Fruit fly (Drosophila melanogaster): ENCODE data around the gene Mkrn1.
A peak's percentile ranks its signal among the peaks of the same experiment; 100 is the strongest.

Mkrn1 gene

dm6 chr3L:21483837-21484236 is 49.7 kb downstream of the Mkrn1 start (continued):
- TF ChIP-seq Xrp1 (GFP tag; IDR thresholded peaks at IDR 0.05) (0 out of 2 replicates have a peak, but pooled peaks have one; percentile 24), NC2β (GFP tag; optimal IDR thresholded peaks at IDR 0.05) (peak; percentile 29), bsh (GFP tag; optimal IDR thresholded peaks at IDR 0.05) (peak in 1 of 2 experiments; percentile 7), CG17328 (GFP tag; IDR thresholded peaks at IDR 0.05) (no peak), so (GFP tag; IDR thresholded peaks at IDR 0.05) (no peak), CG4820 (GFP tag; optimal IDR thresholded peaks at IDR 0.05) (peak; percentile 19), CG12236 (GFP tag; optimal IDR thresholded peaks at IDR 0.05) (no peak), sug (tag; optimal IDR thresholded peaks at IDR 0.05) (peak; percentile 61), gsb-n (tag; optimal IDR thresholded peaks at IDR 0.05) (no peak), pho (GFP tag; optimal IDR thresholded peaks at IDR 0.05) (peak; percentile 25), CG2116 (GFP tag; optimal IDR thresholded peaks at IDR 0.05) (peak; percentile 68), Trl (optimal IDR thresholded peaks at IDR 0.05) (no peak), Trl (GFP tag; optimal IDR thresholded peaks at IDR 0.05) (peak; percentile 9), kay (GFP tag; optimal IDR thresholded peaks at IDR 0.05) (no peak), dpn (GFP tag; optimal IDR thresholded peaks at IDR 0.05) (peak; percentile 16 to 46), Hmr (GFP tag; optimal IDR thresholded peaks at IDR 0.05) (peak; percentile 84), gcm2 (GFP tag; optimal IDR thresholded peaks at IDR 0.05) (no peak), CrebB (tag; optimal IDR thresholded peaks at IDR 0.05) (no peak), CG14965 (GFP tag; optimal IDR thresholded peaks at IDR 0.05; ENCODE audit: borderline replicate concordance) (peak; percentile 30), pnt (GFP tag; optimal IDR thresholded peaks at IDR 0.05) (peak; percentile 26), Myb (GFP tag; optimal IDR thresholded peaks at IDR 0.05) (peak; percentile 80), bigmax (GFP tag; optimal IDR thresholded peaks at IDR 0.05) (peak; percentile 9), CG7271 (tag; optimal IDR thresholded peaks at IDR 0.05) (no peak), Doc2 (GFP tag; IDR thresholded peaks at IDR 0.05) (no peak), Nf-YA (GFP tag; IDR thresholded peaks at IDR 0.05) (no peak), fd96Cb (tag; optimal IDR thresholded peaks at IDR 0.05) (no peak), gfzf (GFP tag; optimal IDR thresholded peaks at IDR 0.05) (peak; percentile 41), mam (GFP tag; optimal IDR thresholded peaks at IDR 0.05) (peak; percentile 19), tap (tag; optimal IDR thresholded peaks at IDR 0.05) (no peak), CG33213 (GFP tag; optimal IDR thresholded peaks at IDR 0.05) (peak; percentile 77), CG30403 (GFP tag; optimal IDR thresholded peaks at IDR 0.05) (peak; percentile 27), ken (GFP tag; IDR thresholded peaks at IDR 0.05) (no peak), dysf (GFP tag; IDR thresholded peaks at IDR 0.05) (no peak), CG17829 (tag; optimal IDR thresholded peaks at IDR 0.05) (peak; percentile 78), Rfx (GFP tag; IDR thresholded peaks at IDR 0.05) (no peak; the same call in 1 of the 2 replicates), Sox102F (GFP tag; optimal IDR thresholded peaks at IDR 0.05) (no peak), Ptx1 (GFP tag; IDR thresholded peaks at IDR 0.05) (no peak), ranshi (GFP tag; IDR thresholded peaks at IDR 0.05) (no peak), chinmo (GFP tag; IDR thresholded peaks at IDR 0.05; ENCODE audit: partially characterized antibody) (peak; percentile 47; the same call in 1 of the 4 replicates), CG15696 (tag; optimal IDR thresholded peaks at IDR 0.05) (peak; percentile 62), ap (GFP tag; IDR thresholded peaks at IDR 0.05) (no peak), Tbp (GFP tag; optimal IDR thresholded peaks at IDR 0.05) (peak; percentile 23), CG11398 (GFP tag; optimal IDR thresholded peaks at IDR 0.05) (no peak), zfh2 (GFP tag; optimal IDR thresholded peaks at IDR 0.05) (no peak), row (GFP tag; IDR thresholded peaks at IDR 0.05) (peak; percentile 20; the same call in 1 of the 3 replicates), sqz (GFP tag; optimal IDR thresholded peaks at IDR 0.05) (no peak), CG17186 (GFP tag; optimal IDR thresholded peaks at IDR 0.05) (no peak), zen2 (GFP tag; IDR thresholded peaks at IDR 0.05; ENCODE audit: partially characterized antibody) (no peak), CG34422 (GFP tag; IDR thresholded peaks at IDR 0.05) (no peak; the same call in 2 of the 3 replicates), ro (GFP tag; IDR thresholded peaks at IDR 0.05) (no peak), Meics (GFP tag; optimal IDR thresholded peaks at IDR 0.05) (no peak), CG10267 (tag; optimal IDR thresholded peaks at IDR 0.05) (peak; percentile 79)

Data from whole organism, embryonic.